Worm (Caenorhabditis elegans): ENCODE results near the gene dhs-24.

DNA sequence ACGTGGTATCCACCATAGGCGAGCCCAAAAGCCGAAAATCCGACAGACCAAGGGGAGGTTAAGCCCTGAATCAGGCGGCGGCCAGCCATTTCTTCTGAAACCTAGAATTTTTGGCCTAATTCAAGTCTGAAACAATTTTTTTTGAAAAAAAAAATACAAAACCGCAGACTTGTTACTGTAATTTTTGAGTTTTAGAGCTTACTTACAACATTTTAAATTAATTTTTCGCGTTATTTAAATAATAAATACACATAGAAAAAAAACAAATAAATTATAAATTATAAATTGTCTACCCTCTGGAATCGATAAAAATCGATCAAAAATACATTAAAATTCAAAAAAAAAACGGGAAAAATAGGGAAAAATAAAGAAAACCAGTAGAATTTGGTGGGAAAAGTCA, at the start of gene dhs-24:
- TF ChIP-seq pha-4 (tag; optimal IDR thresholded peaks at IDR 0.05) (no peak), Y22D7AL.16 (tag; optimal IDR thresholded peaks at IDR 0.05) (no peak), ahr-1 (tag; optimal IDR thresholded peaks at IDR 0.05) (no peak), tbx-7 (tag; optimal IDR thresholded peaks at IDR 0.05) (no peak), odd-2 (tag; optimal IDR thresholded peaks at IDR 0.05) (no peak)

All from whole organism, late embryonic.